Fruit fly (Drosophila melanogaster): ENCODE measurements around the gene bves.

The bves gene

DNA sequence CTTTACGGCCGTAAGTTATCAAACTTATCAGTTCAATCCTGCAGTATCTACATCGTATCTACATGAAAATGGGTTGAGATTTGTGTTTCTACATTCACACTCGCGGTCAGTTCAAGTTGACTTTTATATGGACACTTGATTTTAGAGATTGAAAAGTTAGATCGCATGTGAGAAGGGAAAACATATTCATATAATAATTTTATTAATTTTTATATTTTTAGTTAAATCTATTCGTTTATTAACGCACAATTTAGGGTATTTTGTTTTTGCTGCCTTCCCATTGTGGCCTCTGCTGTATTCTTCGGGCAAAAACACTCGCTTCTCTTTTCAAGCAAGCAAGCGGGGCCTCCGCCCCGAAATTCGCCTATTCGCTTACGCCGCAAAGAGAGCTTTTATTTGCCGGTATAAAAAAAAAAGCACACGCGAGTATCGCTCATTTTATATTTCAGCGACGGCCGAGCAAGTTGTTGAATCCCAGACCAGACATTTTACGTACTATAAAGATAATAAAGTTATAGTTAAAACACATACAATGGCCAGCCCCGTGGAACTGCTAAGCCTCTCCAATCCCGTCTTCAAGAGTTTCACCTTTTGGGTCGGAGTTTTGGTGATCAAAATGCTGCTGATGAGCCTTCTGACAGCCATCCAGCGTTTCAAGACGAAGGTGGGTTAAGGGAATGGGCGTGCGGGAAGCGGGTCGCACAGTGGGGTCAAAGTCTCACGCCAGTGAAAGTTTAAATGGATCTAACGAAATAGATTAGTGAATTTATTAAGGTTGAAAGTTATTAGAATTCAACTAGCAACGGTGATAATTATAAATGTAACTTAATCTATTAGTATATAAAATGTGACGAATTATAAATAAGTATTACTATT lies 10.9 kb upstream of the bves start (continued):
- TF ChIP-seq btn (GFP tag; optimal IDR thresholded peaks at IDR 0.05) (no peak), org-1 (GFP tag; optimal IDR thresholded peaks at IDR 0.05) (peak; percentile 75), pum (GFP tag; optimal IDR thresholded peaks at IDR 0.05) (no peak), fd64A (GFP tag; optimal IDR thresholded peaks at IDR 0.05) (peak; percentile 67), Ssrp (tag; optimal IDR thresholded peaks at IDR 0.05) (peak; percentile 84), CG4282 (GFP tag; optimal IDR thresholded peaks at IDR 0.05) (no peak), CG4854 (GFP tag; optimal IDR thresholded peaks at IDR 0.05) (peak; percentile 46), CG2889 (GFP tag; IDR thresholded peaks at IDR 0.05) (peak; percentile 81), D19A (tag; optimal IDR thresholded peaks at IDR 0.05) (peak; percentile 89), YL-1 (GFP tag; optimal IDR thresholded peaks at IDR 0.05) (peak; percentile 59), Jarid2 (GFP tag; optimal IDR thresholded peaks at IDR 0.05) (peak; percentile 70), gcm (GFP tag; optimal IDR thresholded peaks at IDR 0.05) (peak; percentile 92), CG17612 (GFP tag; IDR thresholded peaks at IDR 0.05) (peak; percentile 71; the same call in 1 of the 2 replicates), CG33557 (GFP tag; optimal IDR thresholded peaks at IDR 0.05) (peak; percentile 69), CG32767 (GFP tag; IDR thresholded peaks at IDR 0.05) (peak; percentile 92), CG7963 (GFP tag; IDR thresholded peaks at IDR 0.05; ENCODE audit: partially characterized antibody) (no peak), CG9932 (GFP tag; IDR thresholded peaks at IDR 0.05) (peak; percentile 91), CG7928 (GFP tag; optimal IDR thresholded peaks at IDR 0.05) (peak; percentile 56), CG18599 (GFP tag; optimal IDR thresholded peaks at IDR 0.05) (peak; percentile 94), Pdp1 (GFP tag; optimal IDR thresholded peaks at IDR 0.05) (peak in 1 of 2 experiments; percentile 28), jing (GFP tag; optimal IDR thresholded peaks at IDR 0.05) (peak; percentile 57), PHDP (tag; optimal IDR thresholded peaks at IDR 0.05) (peak; percentile 95), Nf-YC (tag; optimal IDR thresholded peaks at IDR 0.05) (peak; percentile 85), CG16813 (GFP tag; IDR thresholded peaks at IDR 0.05; ENCODE audit: partially characterized antibody) (no peak), CG13894 (tag; optimal IDR thresholded peaks at IDR 0.05) (peak; percentile 86), grau (tag; optimal IDR thresholded peaks at IDR 0.05) (peak; percentile 92), CG1233 (GFP tag; optimal IDR thresholded peaks at IDR 0.05) (peak; percentile 84), al (GFP tag; IDR thresholded peaks at IDR 0.05) (peak; percentile 71)

DNA sequence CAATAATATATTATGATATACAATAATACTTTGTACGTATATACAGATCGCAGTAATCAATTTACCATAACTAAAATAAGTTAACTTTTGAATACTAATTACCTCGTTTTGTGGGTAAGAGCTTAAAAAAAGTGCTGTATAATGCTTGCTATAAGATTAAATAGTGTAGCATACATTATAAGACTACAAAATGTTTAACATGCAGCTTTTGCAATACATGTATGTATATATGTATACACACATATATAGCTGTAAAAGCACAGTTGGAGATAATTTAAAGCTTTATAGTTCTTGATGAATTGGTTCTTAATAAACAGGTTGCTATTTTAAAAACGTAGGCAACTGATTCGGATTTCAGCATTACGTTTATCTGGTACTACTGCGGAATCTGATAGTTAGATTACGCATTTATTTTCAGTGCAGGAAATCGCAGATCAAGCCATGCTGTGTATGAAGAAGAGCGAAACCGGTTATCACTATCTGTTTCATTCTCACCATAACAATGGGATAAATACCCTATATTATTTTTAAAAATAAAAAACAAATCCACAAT lies 9.4 kb upstream of the bves start:
- TF ChIP-seq CG32532 (GFP tag; IDR thresholded peaks at IDR 0.05): peak; percentile 4
- no peak for TF ChIP-seq slou (GFP tag; optimal IDR thresholded peaks at IDR 0.05)
- TF ChIP-seq HmgZ (tag; optimal IDR thresholded peaks at IDR 0.05): no peak
- TF ChIP-seq Atf6 (GFP tag; IDR thresholded peaks at IDR 0.05): no peak
- TF ChIP-seq ato (GFP tag; IDR thresholded peaks at IDR 0.05; ENCODE audit: partially characterized antibody): no peak
- TF ChIP-seq CG12236 (GFP tag; optimal IDR thresholded peaks at IDR 0.05): no peak
- TF ChIP-seq dysf (GFP tag; IDR thresholded peaks at IDR 0.05): no peak
- peak; percentile 50 for TF ChIP-seq CG1603 (tag; optimal IDR thresholded peaks at IDR 0.05)
- peak; percentile 23 for TF ChIP-seq lbe (GFP tag; optimal IDR thresholded peaks at IDR 0.05)
- no peak for TF ChIP-seq gsb (GFP tag; IDR thresholded peaks at IDR 0.05)
- TF ChIP-seq btn (GFP tag; optimal IDR thresholded peaks at IDR 0.05): no peak
- no peak for TF ChIP-seq sens (GFP tag)
- TF ChIP-seq CG18011 (GFP tag; optimal IDR thresholded peaks at IDR 0.05): no peak
- peak in 1 of 2 experiments; percentile 2 for TF ChIP-seq Pdp1 (GFP tag; optimal IDR thresholded peaks at IDR 0.05)
- no peak for TF ChIP-seq eve (GFP tag; optimal IDR thresholded peaks at IDR 0.05)
- TF ChIP-seq CG8290 (GFP tag; optimal IDR thresholded peaks at IDR 0.05): no peak
- peak in 1 of 2 experiments; percentile 77 for TF ChIP-seq CG8290 (tag; optimal IDR thresholded peaks at IDR 0.05)
- TF ChIP-seq CG14710 (tag; optimal IDR thresholded peaks at IDR 0.05): no peak
- peak; percentile 9; the same call in 1 of the 2 replicates for TF ChIP-seq CG14014 (GFP tag; IDR thresholded peaks at IDR 0.05)
- no peak for TF ChIP-seq CG13287 (GFP tag; IDR thresholded peaks at IDR 0.05; ENCODE audit: partially characterized antibody)
- no peak for TF ChIP-seq PHDP (tag; optimal IDR thresholded peaks at IDR 0.05)
- TF ChIP-seq abd-A (tag; optimal IDR thresholded peaks at IDR 0.05): peak; percentile 23
- no peak for TF ChIP-seq ewg (GFP tag; optimal IDR thresholded peaks at IDR 0.05)

Data from whole organism, embryonic.